Worm (Caenorhabditis elegans) whole organism, L3 larva: ENCODE results near the gene ZC53.22.

Source experiments
- R02D3.7 ChIP-seq: fragments of 150-350 bp; optimal IDR thresholded peaks from 2 replicates; lab custom pipeline; 2014; ENCODE audit warnings: missing biosample characterization, missing genetic modification characterization
- aly-2 ChIP-seq: fragments of 150-350 bp; optimal IDR thresholded peaks from 2 replicates; lab custom pipeline; 2014; ENCODE audit warnings: missing biosample characterization, missing genetic modification characterization
- ama-1 ChIP-seq: fragments of 150-350 bp; optimal IDR thresholded peaks from 2 replicates; lab custom pipeline; 2018
- ceh-16 ChIP-seq: sonication (generic microtip); optimal IDR thresholded peaks from 2 replicates; lab custom pipeline; 2017; ENCODE audit warnings: missing biosample characterization, missing genetic modification characterization
- ceh-28 ChIP-seq: fragments of 150-350 bp; optimal IDR thresholded peaks from 2 replicates; lab custom pipeline; 2014; ENCODE audit warnings: missing biosample characterization, missing genetic modification reagents, missing genetic modification characterization
- daf-12 ChIP-seq: fragments of 150-350 bp; optimal IDR thresholded peaks from 2 replicates; lab custom pipeline; 2014; ENCODE audit warnings: missing biosample characterization, missing genetic modification reagents, missing genetic modification characterization
- egl-27 ChIP-seq: sonication (generic microtip); optimal IDR thresholded peaks from 4 replicates; lab custom pipeline; 2017; ENCODE audit warnings: missing biosample characterization, missing genetic modification reagents, missing genetic modification characterization
- egl-5 ChIP-seq: fragments of 150-350 bp; optimal IDR thresholded peaks from 2 replicates; lab custom pipeline; 2017; ENCODE audit warnings: missing biosample characterization, missing genetic modification reagents, missing genetic modification characterization, inconsistent platforms
- elt-3 ChIP-seq, 3 experiments: fragments of 150-350 bp in 1 of 3; sonication (generic microtip) in 2 of 3; optimal IDR thresholded peaks; 2 replicates in 2 of 3; 4 replicates in 1 of 3; lab custom pipeline; 2014 to 2017; ENCODE audit warnings: missing biosample characterization in 3 of 3, missing genetic modification characterization in 3 of 3
- eor-1 ChIP-seq, 2 experiments: fragments of 150-350 bp; optimal IDR thresholded peaks; 2 replicates each; lab custom pipeline; 2014 to 2018; ENCODE audit warnings: missing biosample characterization in 2 of 2, missing genetic modification characterization in 2 of 2
- fos-1 ChIP-seq: fragments of 150-350 bp; optimal IDR thresholded peaks from 2 replicates; lab custom pipeline; 2014; ENCODE audit warnings: missing biosample characterization, missing genetic modification characterization
- hmg-11 ChIP-seq: sonication (generic microtip); optimal IDR thresholded peaks from 2 replicates; lab custom pipeline; 2016; ENCODE audit warnings: missing genetic modification characterization, missing compliant biosample characterization
- jun-1 ChIP-seq: fragments of 150-350 bp; optimal IDR thresholded peaks from 2 replicates; lab custom pipeline; 2014; ENCODE audit warnings: missing biosample characterization, missing genetic modification reagents, missing genetic modification characterization
- lin-15B ChIP-seq: fragments of 150-350 bp; optimal IDR thresholded peaks from 2 replicates; lab custom pipeline; 2014; ENCODE audit warnings: missing biosample characterization, missing genetic modification characterization
- lin-39 ChIP-seq: fragments of 150-350 bp; optimal IDR thresholded peaks from 2 replicates; lab custom pipeline; 2018; ENCODE audit warnings: missing biosample characterization, missing genetic modification reagents, missing genetic modification characterization
- nfya-1 ChIP-seq: sonication (generic microtip); optimal IDR thresholded peaks from 2 replicates; lab custom pipeline; 2017; ENCODE audit warnings: missing genetic modification characterization, mild to moderate bottlenecking, missing compliant biosample characterization, antibody characterized with exemption, moderate library complexity; ENCODE audit not compliant: insufficient read depth
- nhr-12 ChIP-seq: fragments of 150-350 bp; optimal IDR thresholded peaks from 2 replicates; lab custom pipeline; 2014; ENCODE audit warnings: missing biosample characterization, missing genetic modification characterization
- nhr-23 ChIP-seq: fragments of 150-350 bp; optimal IDR thresholded peaks from 2 replicates; lab custom pipeline; 2014; ENCODE audit warnings: missing biosample characterization, missing genetic modification reagents, missing genetic modification characterization
- nhr-237 ChIP-seq: fragments of 150-350 bp; optimal IDR thresholded peaks from 2 replicates; lab custom pipeline; 2014; ENCODE audit warnings: missing biosample characterization, missing genetic modification characterization
- nhr-25 ChIP-seq: sonication (generic microtip); optimal IDR thresholded peaks from 2 replicates; lab custom pipeline; 2017; ENCODE audit warnings: missing biosample characterization, missing genetic modification characterization
- nhr-28 ChIP-seq: fragments of 150-350 bp; optimal IDR thresholded peaks from 2 replicates; lab custom pipeline; 2014; ENCODE audit warnings: missing biosample characterization, missing genetic modification characterization
- nhr-43 ChIP-seq: sonication (generic microtip); optimal IDR thresholded peaks from 2 replicates; lab custom pipeline; 2016; ENCODE audit warnings: mild to moderate bottlenecking, missing genetic modification characterization, missing compliant biosample characterization; ENCODE audit not compliant: poor library complexity, severe bottlenecking
- nhr-67 ChIP-seq: fragments of 150-350 bp; optimal IDR thresholded peaks from 2 replicates; lab custom pipeline; 2014; ENCODE audit warnings: missing biosample characterization, missing genetic modification characterization
- pha-4 ChIP-seq: fragments of 150-350 bp; optimal IDR thresholded peaks from 2 replicates; lab custom pipeline; 2014; ENCODE audit warnings: missing biosample characterization, missing genetic modification reagents, missing genetic modification characterization
- pqm-1 ChIP-seq: fragments of 150-350 bp; optimal IDR thresholded peaks from 2 replicates; lab custom pipeline; 2017; ENCODE audit warnings: missing biosample characterization, missing genetic modification characterization, inconsistent platforms
- sea-2 ChIP-seq: fragments of 150-350 bp; sonication (generic microtip); optimal IDR thresholded peaks from 4 replicates; lab custom pipeline; 2014; ENCODE audit warnings: missing biosample characterization, missing genetic modification reagents, missing genetic modification characterization
- skn-1 ChIP-seq: fragments of 150-350 bp; optimal IDR thresholded peaks from 2 replicates; lab custom pipeline; 2014; ENCODE audit warnings: missing biosample characterization, missing genetic modification characterization
- tbx-2 ChIP-seq: sonication (generic microtip); optimal IDR thresholded peaks from 2 replicates; lab custom pipeline; 2016; ENCODE audit warnings: mild to moderate bottlenecking, missing genetic modification characterization, missing compliant biosample characterization
- unc-39 ChIP-seq: sonication (generic microtip); optimal IDR thresholded peaks from 4 replicates; lab custom pipeline; 2017; ENCODE audit warnings: missing biosample characterization, missing genetic modification characterization
- zag-1 ChIP-seq: fragments of 150-350 bp; optimal IDR thresholded peaks from 2 replicates; lab custom pipeline; 2014; ENCODE audit warnings: missing biosample characterization, missing genetic modification characterization
- ztf-11 ChIP-seq: fragments of 150-350 bp; optimal IDR thresholded peaks from 2 replicates; lab custom pipeline; 2014; ENCODE audit warnings: missing biosample characterization, missing genetic modification characterization
- ztf-4 ChIP-seq: fragments of 150-350 bp; optimal IDR thresholded peaks from 2 replicates; lab custom pipeline; 2014; ENCODE audit warnings: missing biosample characterization, missing genetic modification characterization

Gene ZC53.22

ce11 chrX:1939248-1939647 lies 17.1 kb upstream of the ZC53.22 start:
- TF ChIP-seq R02D3.7 (no peak), pha-4 (tag; lab: Kevin White, UChicago) (no peak), ztf-4 (tag; lab: Kevin White, UChicago) (no peak), ama-1 (lab: Kevin White, UChicago) (no peak), nhr-237 (tag; lab: Kevin White, UChicago) (no peak), aly-2 (no peak), lin-15B (no peak), nhr-43 (tag; lab: Kevin White, UChicago) (no peak), hmg-11 (tag; lab: Kevin White, UChicago) (no peak), nhr-25 (no peak), lin-39 (tag; lab: Kevin White, UChicago) (no peak), tbx-2 (no peak), nhr-23 (tag; lab: Kevin White, UChicago) (no peak), ztf-11 (tag; lab: Kevin White, UChicago) (no peak), nhr-28 (tag; lab: Kevin White, UChicago) (no peak), sea-2 (GFP tag; lab: Kevin White, UChicago) (no peak), ceh-28 (tag; lab: Kevin White, UChicago) (no peak), zag-1 (tag; lab: Kevin White, UChicago) (no peak), daf-12 (no peak)

- no peak for TF ChIP-seq elt-3 (tag; optimal IDR thresholded peaks at IDR 0.05; lab: Kevin White, UChicago)
- TF ChIP-seq egl-5 (tag; lab: Kevin White, UChicago) = no peak
- no peak for TF ChIP-seq daf-12
- no peak for TF ChIP-seq hmg-11 (tag; lab: Kevin White, UChicago)
- TF ChIP-seq nhr-67 = no peak
- TF ChIP-seq nhr-23 (tag; lab: Kevin White, UChicago) = no peak
- no peak for TF ChIP-seq pqm-1
- TF ChIP-seq aly-2 = no peak
- TF ChIP-seq eor-1 (tag; optimal IDR thresholded peaks at IDR 0.05; lab: Kevin White, UChicago) = no peak
- TF ChIP-seq nhr-12 (tag; lab: Kevin White, UChicago) = no peak
- TF ChIP-seq zag-1 (tag; lab: Kevin White, UChicago) = no peak
Measured at ce11 chrX:1935438-1935837, 13.2 kb upstream of the ZC53.22 start.

- no peak for TF ChIP-seq nhr-67
Measured at ce11 chrX:1924138-1924537, 1.9 kb upstream of the ZC53.22 start, which contains the start of gene ZC53.2. Gene ZC53.2, minus strand, starts transcription at chrX:1924238.

- TF ChIP-seq nhr-23 (tag; lab: Kevin White, UChicago) = no peak
- TF ChIP-seq jun-1 (tag; lab: Kevin White, UChicago) = no peak
- no peak for TF ChIP-seq ztf-11 (tag; lab: Kevin White, UChicago)
- no peak for TF ChIP-seq nhr-237 (tag; lab: Kevin White, UChicago)
- TF ChIP-seq nhr-12 (tag; lab: Kevin White, UChicago) = no peak
- TF ChIP-seq nhr-67 = no peak
- no peak for TF ChIP-seq pha-4 (tag; lab: Kevin White, UChicago)
- no peak for TF ChIP-seq aly-2
- no peak for TF ChIP-seq ceh-16
- no peak for TF ChIP-seq ceh-28 (tag; lab: Kevin White, UChicago)
- TF ChIP-seq skn-1 (tag; lab: Kevin White, UChicago) = no peak
- no peak for TF ChIP-seq ama-1 (lab: Kevin White, UChicago)
- TF ChIP-seq nfya-1 (tag; lab: Kevin White, UChicago) = no peak
Measured at ce11 chrX:1917169-1917568, 5.0 kb downstream of the ZC53.22 start, which contains the start of gene dot-1.5. Gene dot-1.5, plus strand, starts transcription at chrX:1917469.

ce11 chrX:1915022-1915421 lies 7.2 kb downstream of the ZC53.22 start, which contains the start of gene rgs-9:
Gene rgs-9, plus strand, starts transcription at chrX:1915258.
- TF ChIP-seq fos-1 (tag; lab: Kevin White, UChicago) = no peak

- TF ChIP-seq fos-1 (tag; lab: Kevin White, UChicago) (no peak), ama-1 (lab: Kevin White, UChicago) (no peak), unc-39 (no peak), egl-27 (tag; lab: Kevin White, UChicago) (no peak), pha-4 (tag; lab: Kevin White, UChicago) (no peak)
- TF ChIP-seq, all 47 proteins: peak for 0
Measured at ce11 chrX:1913257-1913656, 8.9 kb downstream of the ZC53.22 start, which contains the start of gene ZC53.1. Gene ZC53.1, minus strand, starts transcription at chrX:1913357.
